Worm (Caenorhabditis elegans) whole organism, mixed stage, embryonic: ENCODE results near the gene R02F2.10.

ENCODE experiments used
- M03D4.4 ChIP-seq: sonication (generic microtip); optimal IDR thresholded peaks from 2 replicates; lab custom pipeline; 2017; ENCODE audit warnings: mild to moderate bottlenecking, missing genetic modification characterization, missing compliant biosample characterization
- bed-3 ChIP-seq: fragments of 200-800 bp; sonication (Bioruptor generic); optimal IDR thresholded peaks from 3 replicates; lab custom pipeline; 2018; ENCODE audit warnings: mild to moderate bottlenecking, missing genetic modification characterization, moderate library complexity, missing compliant biosample characterization
- blmp-1 ChIP-seq: fragments of 150-350 bp; optimal IDR thresholded peaks from 2 replicates; lab custom pipeline; 2014; ENCODE audit warnings: missing biosample characterization, missing genetic modification characterization
- ceh-39 ChIP-seq: fragments of 150-350 bp; optimal IDR thresholded peaks from 2 replicates; lab custom pipeline; 2014; ENCODE audit warnings: missing biosample characterization, missing genetic modification characterization
- ceh-43 ChIP-seq: fragments of 200-800 bp; sonication (Bioruptor generic); optimal IDR thresholded peaks from 2 replicates; lab custom pipeline; 2018; ENCODE audit warnings: mild to moderate bottlenecking, missing genetic modification characterization, moderate library complexity, missing compliant biosample characterization
- ceh-83 ChIP-seq: fragments of 200-800 bp; sonication (Bioruptor generic); optimal IDR thresholded peaks from 2 replicates; lab custom pipeline; 2018; ENCODE audit warnings: mild to moderate bottlenecking, missing genetic modification characterization, missing compliant biosample characterization
- ces-1 ChIP-seq: fragments of 150-350 bp; optimal IDR thresholded peaks from 2 replicates; lab custom pipeline; 2014; ENCODE audit warnings: missing biosample characterization, missing genetic modification reagents, missing genetic modification characterization
- cnd-1 ChIP-seq: fragments of 200-800 bp; sonication (Bioruptor generic); optimal IDR thresholded peaks from 2 replicates; lab custom pipeline; 2018; ENCODE audit warnings: mild to moderate bottlenecking, missing genetic modification characterization, missing compliant biosample characterization
- drap-1 ChIP-seq: fragments of 200-800 bp; sonication (Bioruptor generic); optimal IDR thresholded peaks from 3 replicates; lab custom pipeline; 2018; ENCODE audit warnings: mild to moderate bottlenecking, missing genetic modification characterization, missing compliant biosample characterization
- elt-1 ChIP-seq: sonication (generic microtip); optimal IDR thresholded peaks from 2 replicates; lab custom pipeline; 2017; ENCODE audit warnings: missing genetic modification characterization, mild to moderate bottlenecking, missing compliant biosample characterization, antibody characterized with exemption, moderate library complexity, borderline replicate concordance; ENCODE audit not compliant: insufficient read depth
- elt-3 ChIP-seq: fragments of 150-350 bp; optimal IDR thresholded peaks from 2 replicates; lab custom pipeline; 2014; ENCODE audit warnings: missing biosample characterization, missing genetic modification characterization
- flh-1 ChIP-seq: fragments of 200-800 bp; sonication (Bioruptor generic); optimal IDR thresholded peaks from 2 replicates; lab custom pipeline; 2018; ENCODE audit warnings: mild to moderate bottlenecking, missing genetic modification characterization, moderate library complexity, missing compliant biosample characterization
- ham-2 ChIP-seq: fragments of 200-800 bp; sonication (Bioruptor generic); optimal IDR thresholded peaks from 2 replicates; lab custom pipeline; 2018; ENCODE audit warnings: mild to moderate bottlenecking, missing genetic modification characterization, missing compliant biosample characterization
- hlh-1 ChIP-seq: fragments of 150-350 bp; optimal IDR thresholded peaks from 2 replicates; lab custom pipeline; 2014; ENCODE audit warnings: missing biosample characterization, missing genetic modification reagents, missing genetic modification characterization
- lin-32 ChIP-seq: fragments of 200-800 bp; sonication (Bioruptor generic); optimal IDR thresholded peaks from 2 replicates; lab custom pipeline; 2018; ENCODE audit warnings: mild to moderate bottlenecking, missing genetic modification characterization, missing compliant biosample characterization
- lsy-2 ChIP-seq: fragments of 150-350 bp; optimal IDR thresholded peaks from 2 replicates; lab custom pipeline; 2014; ENCODE audit warnings: missing biosample characterization, missing genetic modification characterization
- mab-5 ChIP-seq: fragments of 150-350 bp; optimal IDR thresholded peaks from 2 replicates; lab custom pipeline; 2014; ENCODE audit warnings: missing biosample characterization, missing genetic modification characterization
- mep-1 ChIP-seq: fragments of 150-350 bp; optimal IDR thresholded peaks from 2 replicates; lab custom pipeline; 2017; ENCODE audit warnings: missing biosample characterization, missing genetic modification reagents, missing genetic modification characterization, inconsistent platforms
- mls-2 ChIP-seq: sonication (generic microtip); optimal IDR thresholded peaks from 2 replicates; lab custom pipeline; 2016; ENCODE audit warnings: mild to moderate bottlenecking, missing genetic modification characterization, moderate library complexity, missing compliant biosample characterization
- nhr-12 ChIP-seq: fragments of 150-350 bp; optimal IDR thresholded peaks from 2 replicates; lab custom pipeline; 2014; ENCODE audit warnings: missing biosample characterization, missing genetic modification characterization
- nhr-2 ChIP-seq: fragments of 150-350 bp; optimal IDR thresholded peaks from 2 replicates; lab custom pipeline; 2014; ENCODE audit warnings: missing biosample characterization, missing genetic modification characterization
- nhr-237 ChIP-seq: fragments of 150-350 bp; optimal IDR thresholded peaks from 2 replicates; lab custom pipeline; 2014; ENCODE audit warnings: missing biosample characterization, missing genetic modification characterization
- nhr-28 ChIP-seq: fragments of 150-350 bp; optimal IDR thresholded peaks from 2 replicates; lab custom pipeline; 2014; ENCODE audit warnings: missing biosample characterization, missing genetic modification characterization
- nhr-76 ChIP-seq: sonication (generic microtip); optimal IDR thresholded peaks from 2 replicates; lab custom pipeline; 2017; ENCODE audit warnings: missing biosample characterization, missing genetic modification characterization
- pha-4 ChIP-seq: fragments of 150-350 bp; optimal IDR thresholded peaks from 2 replicates; lab custom pipeline; 2018; ENCODE audit warnings: missing biosample characterization, missing genetic modification reagents, missing genetic modification characterization
- sem-2 ChIP-seq: fragments of 200-800 bp; sonication (Bioruptor generic); optimal IDR thresholded peaks from 2 replicates; lab custom pipeline; 2018; ENCODE audit warnings: mild to moderate bottlenecking, missing genetic modification characterization, missing compliant biosample characterization
- snpc-4 ChIP-seq: fragments of 150-350 bp; optimal IDR thresholded peaks from 2 replicates; lab custom pipeline; 2014; ENCODE audit warnings: missing biosample characterization, missing genetic modification characterization
- sptf-1 ChIP-seq: sonication (generic microtip); optimal IDR thresholded peaks from 2 replicates; lab custom pipeline; 2017; ENCODE audit warnings: mild to moderate bottlenecking, missing genetic modification characterization, moderate library complexity, missing compliant biosample characterization
- tbx-8 ChIP-seq: fragments of 200-800 bp; sonication (Bioruptor generic); optimal IDR thresholded peaks from 2 replicates; lab custom pipeline; 2018; ENCODE audit warnings: mild to moderate bottlenecking, missing genetic modification characterization, moderate library complexity, missing compliant biosample characterization
- unc-120 ChIP-seq: sonication (generic microtip); optimal IDR thresholded peaks from 2 replicates; lab custom pipeline; 2017; ENCODE audit warnings: missing genetic modification characterization, missing compliant biosample characterization; ENCODE audit not compliant: poor library complexity, severe bottlenecking
- unc-39 ChIP-seq: fragments of 150-350 bp; optimal IDR thresholded peaks from 2 replicates; lab custom pipeline; 2014; ENCODE audit warnings: missing biosample characterization, missing genetic modification characterization
- unc-62 ChIP-seq: fragments of 150-350 bp; optimal IDR thresholded peaks from 2 replicates; lab custom pipeline; 2014; ENCODE audit warnings: missing biosample characterization, missing genetic modification reagents, missing genetic modification characterization

Gene R02F2.10

DNA sequence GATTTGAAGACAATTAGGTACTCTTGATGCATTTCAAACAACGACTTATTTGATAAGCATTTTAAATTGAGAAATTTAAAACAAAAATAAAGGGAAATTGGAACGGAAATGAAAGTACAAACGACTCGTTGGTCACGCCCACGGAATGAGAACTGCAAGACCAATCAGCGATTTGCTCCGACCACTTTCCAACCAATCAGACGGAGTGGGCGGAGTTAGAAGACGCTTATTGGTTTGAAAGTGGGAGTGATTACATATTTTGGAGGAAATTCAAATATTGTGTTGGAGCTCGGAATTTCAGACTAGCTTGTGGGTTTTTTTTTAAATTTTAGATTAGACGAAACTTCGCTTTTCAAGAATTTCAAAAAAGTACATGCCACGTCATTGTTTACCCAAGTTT is 9.0 kb upstream of the R02F2.10 start:
- TF ChIP-seq ceh-43 (GFP tag; lab: Kevin White, UChicago): no peak
- no peak for TF ChIP-seq ceh-39
- no peak for TF ChIP-seq M03D4.4 (tag; lab: Kevin White, UChicago)
- no peak for TF ChIP-seq cnd-1 (tag; lab: Kevin White, UChicago)
- no peak for TF ChIP-seq elt-3 (tag; lab: Kevin White, UChicago)
- no peak for TF ChIP-seq sptf-1 (tag; lab: Kevin White, UChicago)
- no peak for TF ChIP-seq snpc-4
- TF ChIP-seq tbx-8 (GFP tag; lab: Kevin White, UChicago): no peak
- TF ChIP-seq hlh-1: no peak
- TF ChIP-seq nhr-76 (tag; lab: Kevin White, UChicago): no peak

DNA sequence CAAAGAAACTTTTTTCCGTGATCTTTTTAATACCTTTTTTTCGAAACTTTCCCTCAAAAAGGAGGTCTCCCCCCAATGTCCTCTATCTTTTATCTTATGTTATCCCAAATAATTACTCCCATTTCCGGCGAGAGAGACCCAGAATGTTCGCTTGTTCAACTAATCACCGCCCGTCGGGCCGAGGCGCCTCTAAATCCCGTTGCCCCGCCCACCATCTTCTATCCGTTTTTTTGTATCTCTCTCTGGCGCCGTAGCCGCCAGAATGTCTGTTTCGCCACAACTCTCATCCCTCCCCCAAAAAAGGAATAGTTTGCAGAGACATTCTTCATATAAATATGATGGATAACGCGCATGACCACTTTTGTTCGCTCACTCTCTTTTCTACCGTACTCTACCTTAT is 5.4 kb upstream of the R02F2.10 start:
- no peak for TF ChIP-seq ceh-83

DNA sequence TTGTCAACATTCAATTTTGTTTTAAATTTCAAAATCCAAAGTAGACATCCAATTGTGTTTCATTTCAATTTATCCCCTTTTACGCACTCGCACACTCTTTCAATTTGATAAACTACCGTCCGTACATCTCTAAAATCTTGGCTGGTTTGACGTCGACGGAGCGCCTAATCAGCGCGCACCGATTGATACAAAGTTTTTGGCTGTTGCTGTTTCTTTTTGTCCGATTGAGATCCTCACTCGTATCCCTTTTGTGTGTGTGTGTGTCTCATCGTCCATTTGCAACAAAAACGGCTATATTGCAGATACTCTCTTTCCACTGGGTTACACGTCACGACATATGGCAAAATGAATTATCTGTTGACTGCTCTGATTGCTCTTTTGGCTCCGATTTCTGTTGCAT is 3.9 kb upstream of the R02F2.10 start, which contains the start of gene lon-1:
lon-1 (plus strand) TSS at position 301 of the 400 bp plus-strand sequence.
- TF ChIP-seq unc-62: no peak
- TF ChIP-seq lin-32 (GFP tag; lab: Kevin White, UChicago): no peak
- TF ChIP-seq nhr-28 (tag; lab: Kevin White, UChicago): no peak
- TF ChIP-seq M03D4.4 (tag; lab: Kevin White, UChicago): no peak
- TF ChIP-seq elt-3 (tag; lab: Kevin White, UChicago): no peak
- TF ChIP-seq ces-1 (GFP tag; lab: Kevin White, UChicago): no peak
- no peak for TF ChIP-seq nhr-2 (tag; lab: Kevin White, UChicago)
- TF ChIP-seq elt-1 (tag; lab: Kevin White, UChicago): no peak
- TF ChIP-seq ceh-39: no peak
- TF ChIP-seq bed-3 (GFP tag; lab: Kevin White, UChicago): no peak
- TF ChIP-seq ham-2 (GFP tag; lab: Kevin White, UChicago): no peak
- TF ChIP-seq nhr-76 (tag; lab: Kevin White, UChicago): no peak
- no peak for TF ChIP-seq lsy-2
- no peak for TF ChIP-seq unc-39 (tag; lab: Kevin White, UChicago)
- no peak for TF ChIP-seq nhr-12 (tag; lab: Kevin White, UChicago)
- TF ChIP-seq mls-2 (tag; lab: Kevin White, UChicago): no peak

DNA sequence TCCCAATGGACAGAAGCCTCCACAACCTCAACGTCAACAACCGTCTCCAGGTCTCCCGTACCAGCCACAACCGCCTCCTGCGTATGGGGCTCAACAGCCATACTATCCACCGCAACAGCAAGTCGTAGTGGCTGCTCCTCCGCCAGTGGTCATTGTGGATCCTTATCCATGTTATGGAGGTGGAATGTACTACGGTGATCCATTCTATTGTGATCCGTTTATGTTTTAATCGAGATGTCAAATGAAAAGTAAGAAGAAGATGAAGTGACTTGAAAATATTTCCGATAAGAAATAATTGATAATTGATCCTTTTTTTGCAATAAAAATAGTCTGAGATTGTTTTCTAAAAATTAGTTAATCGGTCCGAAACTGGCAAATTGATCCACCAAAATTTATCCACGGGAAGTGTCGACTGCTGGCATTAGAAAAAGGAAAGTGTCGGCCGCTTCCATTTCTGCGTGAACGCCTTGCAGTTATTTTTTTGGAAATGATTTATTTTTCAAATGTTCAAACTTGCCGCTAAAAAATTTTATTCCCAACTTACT is 785 bp downstream of the R02F2.10 start, which contains the start of the genes R02F2.6 and R02F2.5:
R02F2.6 (minus strand) TSS at position 101 of the 545 bp plus-strand sequence.
R02F2.5 (plus strand) TSS at position 495 of the 545 bp plus-strand sequence.
- no peak for TF ChIP-seq unc-120 (tag; lab: Kevin White, UChicago)
- TF ChIP-seq lsy-2: no peak
- TF ChIP-seq ceh-83: no peak
- no peak for TF ChIP-seq sptf-1 (tag; lab: Kevin White, UChicago)
- no peak for TF ChIP-seq mab-5
- TF ChIP-seq elt-1 (tag; lab: Kevin White, UChicago): no peak
- TF ChIP-seq pha-4: no peak
- no peak for TF ChIP-seq flh-1 (GFP tag; lab: Kevin White, UChicago)
- no peak for TF ChIP-seq unc-39 (tag; lab: Kevin White, UChicago)
- TF ChIP-seq lin-32 (GFP tag; lab: Kevin White, UChicago): no peak
- no peak for TF ChIP-seq mep-1 (tag; lab: Kevin White, UChicago)
- TF ChIP-seq, all 35 proteins: peak for 0

DNA sequence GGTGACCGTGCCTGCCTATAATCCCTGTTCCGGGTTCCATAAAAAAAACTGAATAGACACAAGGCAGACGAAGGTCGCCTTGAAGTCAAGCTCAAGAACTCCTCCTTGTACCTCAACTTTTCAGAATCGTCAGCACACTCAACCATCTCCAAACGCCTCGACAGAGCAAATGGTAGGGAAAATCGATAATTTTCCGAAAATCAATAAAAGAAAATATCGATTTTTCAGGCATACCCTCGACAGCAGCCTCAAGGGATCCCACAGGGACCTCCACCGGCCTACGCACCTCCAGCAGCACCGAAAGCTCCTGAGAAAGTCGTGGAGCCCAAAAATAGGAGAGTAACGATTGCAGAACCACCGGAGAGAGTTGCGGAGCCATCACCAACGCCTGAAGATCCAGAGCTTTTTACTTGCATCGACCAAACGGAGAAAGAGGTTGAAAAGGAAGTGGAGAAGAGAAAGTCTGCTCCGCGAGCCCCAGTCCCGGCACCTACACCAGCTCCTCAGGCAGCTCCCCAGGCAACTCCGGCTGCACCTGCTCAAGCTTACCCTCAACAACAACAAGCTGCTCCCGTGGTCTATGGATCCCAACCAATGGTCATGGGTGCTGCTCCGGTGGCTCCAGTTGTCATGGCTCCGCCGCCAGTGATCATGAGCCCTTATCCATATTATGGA is 1.5 kb downstream of the R02F2.10 start:
- TF ChIP-seq blmp-1 (tag; lab: Kevin White, UChicago) (no peak), tbx-8 (GFP tag; lab: Kevin White, UChicago) (no peak), mab-5 (no peak), drap-1 (GFP tag; lab: Kevin White, UChicago) (no peak), ces-1 (GFP tag; lab: Kevin White, UChicago) (no peak), nhr-2 (tag; lab: Kevin White, UChicago) (no peak), ham-2 (GFP tag; lab: Kevin White, UChicago) (no peak), nhr-237 (tag; lab: Kevin White, UChicago) (no peak), unc-39 (tag; lab: Kevin White, UChicago) (no peak), unc-62 (no peak), sem-2 (GFP tag; lab: Kevin White, UChicago) (no peak)
